Fruit fly (Drosophila melanogaster) whole organism, adult: ENCODE measurements around the gene Atg16.

Source experiments
- CG11617 ChIP-seq: fragments of 200-800 bp; sonication (Bioruptor generic); optimal IDR thresholded peaks from 2 replicates; lab custom pipeline; 2017; ENCODE audit warnings: mild to moderate bottlenecking, missing biosample characterization, missing genetic modification reagents, missing genetic modification characterization
- CG12768 ChIP-seq: fragments of 200-800 bp; sonication (Bioruptor generic); optimal IDR thresholded peaks from 2 replicates; lab custom pipeline; 2017; ENCODE audit warnings: missing biosample characterization, missing genetic modification characterization, mild to moderate bottlenecking, moderate library complexity, missing genetic modification reagents
- CG14711 ChIP-seq: fragments of 200-800 bp; sonication (Bioruptor generic); optimal IDR thresholded peaks from 2 replicates; lab custom pipeline; 2018; ENCODE audit warnings: missing biosample characterization, mild to moderate bottlenecking, missing genetic modification characterization, moderate library complexity
- CG1620 ChIP-seq: fragments of 200-800 bp; sonication (Bioruptor generic); optimal IDR thresholded peaks from 2 replicates; lab custom pipeline; 2016; ENCODE audit warnings: missing biosample characterization, missing genetic modification characterization
- CG7045 ChIP-seq: fragments of 200-800 bp; sonication (Bioruptor generic); optimal IDR thresholded peaks from 2 replicates; lab custom pipeline; 2017; ENCODE audit warnings: missing biosample characterization, mild to moderate bottlenecking, missing genetic modification characterization
- CG7101 ChIP-seq: fragments of 200-800 bp; sonication (Bioruptor generic); optimal IDR thresholded peaks from 2 replicates; lab custom pipeline; 2018; ENCODE audit warnings: missing biosample characterization, mild to moderate bottlenecking, missing genetic modification characterization, moderate library complexity
- Crg-1 ChIP-seq: fragments of 200-800 bp; sonication (Bioruptor generic); optimal IDR thresholded peaks from 2 replicates; lab custom pipeline; 2016; ENCODE audit warnings: missing biosample characterization, missing genetic modification characterization
- Hr96 ChIP-seq: fragments of 200-800 bp; sonication (Bioruptor generic); optimal IDR thresholded peaks from 2 replicates; lab custom pipeline; 2016; ENCODE audit warnings: missing biosample characterization, missing genetic modification characterization
- bab1 ChIP-seq: fragments of 200-800 bp; sonication (Bioruptor generic); optimal IDR thresholded peaks from 3 replicates; lab custom pipeline; 2019; ENCODE audit warnings: missing biosample characterization, mild to moderate bottlenecking, missing genetic modification characterization, moderate library complexity
- cic ChIP-seq: fragments of 200-800 bp; sonication (Bioruptor generic); optimal IDR thresholded peaks from 2 replicates; lab custom pipeline; 2017; ENCODE audit warnings: missing biosample characterization, mild to moderate bottlenecking, missing genetic modification characterization, moderate library complexity
- cnc ChIP-seq, 2 experiments: fragments of >200 bp; optimal IDR thresholded peaks; 2 replicates each; lab custom pipeline; 2017
- kay ChIP-seq: fragments of 200-800 bp; sonication (Bioruptor generic); peaks from one replicate; lab custom pipeline; 2016; ENCODE audit warnings: missing biosample characterization, missing genetic modification characterization, borderline replicate concordance
- ovo ChIP-seq: fragments of 200-800 bp; sonication (Bioruptor generic); optimal IDR thresholded peaks from 2 replicates; lab custom pipeline; 2016; ENCODE audit warnings: missing biosample characterization, missing genetic modification characterization

dm6 chr3R:29829228-29829786, 5.6 kb downstream of the Atg16 start:
- TF ChIP-seq CG7101 (tag; lab: Kevin White, UChicago) (no peak), CG12768 (GFP tag; lab: Kevin White, UChicago) (no peak), ovo (GFP tag; lab: Kevin White, UChicago) (no peak), Crg-1 (GFP tag; lab: Kevin White, UChicago) (no peak), Hr96 (GFP tag; lab: Kevin White, UChicago) (no peak), CG1620 (GFP tag; lab: Kevin White, UChicago) (no peak), CG14711 (tag; lab: Kevin White, UChicago) (no peak), CG11617 (GFP tag; lab: Kevin White, UChicago) (no peak), kay (GFP tag; lab: Kevin White, UChicago) (no peak), bab1 (GFP tag; lab: Kevin White, UChicago) (no peak), CG7045 (GFP tag; lab: Kevin White, UChicago) (no peak), cic (GFP tag; lab: Kevin White, UChicago) (no peak), cnc (optimal IDR thresholded peaks at IDR 0.05; lab: Kevin White, UChicago) (no peak)
